1 fruit fly cellular context compared by ENCODE assay signal in the genomic region with DNA sequence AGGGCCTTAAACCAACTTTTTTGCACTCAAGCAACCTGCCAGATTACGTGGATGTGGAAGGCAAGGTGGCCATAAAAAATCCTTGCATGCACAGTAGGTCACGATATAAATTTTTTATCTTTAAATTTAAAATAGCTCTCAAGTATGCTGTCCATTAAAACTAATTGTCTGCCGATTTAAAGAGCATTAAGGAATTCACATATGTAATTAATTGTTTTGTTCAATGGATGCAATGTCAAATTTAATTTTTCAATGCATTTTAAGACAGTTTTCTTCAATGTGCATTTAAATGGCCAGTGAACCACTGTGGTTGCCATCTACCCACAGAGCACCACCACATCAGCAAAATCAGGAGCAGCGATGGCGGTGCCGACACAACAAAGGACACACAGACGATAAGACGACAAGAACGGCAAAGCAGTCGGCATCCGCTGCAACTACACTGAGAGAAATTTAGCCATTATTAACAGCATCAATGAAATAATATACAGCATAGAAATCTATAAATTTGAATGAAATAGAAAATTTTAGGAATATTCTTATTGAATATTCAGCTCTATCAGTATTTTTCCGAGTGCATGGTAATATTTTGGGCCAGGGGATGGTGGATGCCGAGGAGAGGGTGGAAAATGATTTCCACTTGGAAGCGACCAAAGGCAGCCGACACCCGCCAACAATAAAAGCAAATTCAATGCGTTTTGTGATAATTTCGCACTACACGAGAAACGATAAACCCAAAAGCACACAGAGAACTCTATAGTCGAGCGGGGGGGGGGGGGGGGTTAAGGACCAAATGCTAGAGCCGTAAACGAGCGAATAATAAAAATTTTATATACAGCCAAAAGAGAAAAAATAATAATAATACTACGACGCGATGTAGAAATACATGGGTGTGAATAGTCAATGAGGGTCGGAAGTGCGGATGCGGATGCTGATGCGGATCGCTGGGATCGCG.
A peak's percentile ranks its signal among the peaks of the same experiment; 100 is the strongest.
TF ChIP-seq lines count a peak whose summit lies in the region.

No protein-coding gene starts in this region.

TF ChIP-seq in whole organism, embryonic, 481 proteins besides CTCF, POLR2A, EP300 and RAD21 (continued from another document):
- TF ChIP-seq sens (GFP tag; lab: Kevin White, UChicago) (peak; percentile 90), E2f1 (GFP tag; IDR thresholded peaks at IDR 0.05; lab: Robert Waterston, UW) (peak; percentile 42; the same call in 1 of the 2 replicates), Nf-YB (GFP tag; optimal IDR thresholded peaks at IDR 0.05; lab: Kevin White, UChicago) (peak; percentile 25), CG7271 (tag; optimal IDR thresholded peaks at IDR 0.05; lab: Kevin White, UChicago) (no peak), B-H1 (GFP tag; IDR thresholded peaks at IDR 0.05; lab: Robert Waterston, UW) (no peak), CG31441 (GFP tag; IDR thresholded peaks at IDR 0.05; lab: Robert Waterston, UW) (peak; percentile 75), HHEX (GFP tag; optimal IDR thresholded peaks at IDR 0.05; lab: Kevin White, UChicago) (peak; percentile 35), cas (GFP tag; IDR thresholded peaks at IDR 0.05; lab: Robert Waterston, UW) (no peak), CG8290 (GFP tag; optimal IDR thresholded peaks at IDR 0.05; lab: Kevin White, UChicago) (peak; percentile 22), CG8290 (tag; optimal IDR thresholded peaks at IDR 0.05; lab: Kevin White, UChicago) (no peak), trem (tag; optimal IDR thresholded peaks at IDR 0.05; lab: Kevin White, UChicago) (peak; percentile 49), gsb-n (tag; optimal IDR thresholded peaks at IDR 0.05; lab: Kevin White, UChicago) (peak; percentile 55), zfh2 (GFP tag; optimal IDR thresholded peaks at IDR 0.05; lab: Kevin White, UChicago) (no peak), Oli (tag; optimal IDR thresholded peaks at IDR 0.05; lab: Kevin White, UChicago) (peak; percentile 47), lab (GFP tag; optimal IDR thresholded peaks at IDR 0.05; lab: Kevin White, UChicago) (peak; percentile 53), CG3726 (GFP tag; IDR thresholded peaks at IDR 0.05; lab: Robert Waterston, UW) (no peak), slp2 (GFP tag; optimal IDR thresholded peaks at IDR 0.05; lab: Kevin White, UChicago) (no peak), ap (GFP tag; IDR thresholded peaks at IDR 0.05; lab: Robert Waterston, UW) (no peak), ase (GFP tag; IDR thresholded peaks at IDR 0.05; lab: Robert Waterston, UW) (0 out of 3 replicates have a peak, but pooled peaks have one; percentile 34), HLH54F (GFP tag; optimal IDR thresholded peaks at IDR 0.05; lab: Kevin White, UChicago) (no peak), unpg (GFP tag; optimal IDR thresholded peaks at IDR 0.05; lab: Kevin White, UChicago) (peak; percentile 56), NfI (GFP tag; optimal IDR thresholded peaks at IDR 0.05; lab: Kevin White, UChicago) (no peak), CG31365 (tag; optimal IDR thresholded peaks at IDR 0.05; lab: Kevin White, UChicago) (no peak), bsh (GFP tag; optimal IDR thresholded peaks at IDR 0.05; lab: Kevin White, UChicago) (peak in 1 of 2 experiments; percentile 69), chif (GFP tag; optimal IDR thresholded peaks at IDR 0.05; lab: Kevin White, UChicago) (peak; percentile 14 to 61), yki (optimal IDR thresholded peaks at IDR 0.05; lab: Kevin White, UChicago) (no peak), pho (GFP tag; optimal IDR thresholded peaks at IDR 0.05; lab: Kevin White, UChicago) (no peak), Jarid2 (GFP tag; optimal IDR thresholded peaks at IDR 0.05; lab: Kevin White, UChicago) (no peak), onecut (GFP tag; IDR thresholded peaks at IDR 0.05; lab: Robert Waterston, UW) (peak; percentile 31; the same call in 1 of the 2 replicates), lov (optimal IDR thresholded peaks at IDR 0.05; lab: Kevin White, UChicago) (no peak), lov (GFP tag; IDR thresholded peaks at IDR 0.05; lab: Robert Waterston, UW) (peak; percentile 82; the same call in 2 of the 3 replicates), run (tag; optimal IDR thresholded peaks at IDR 0.05; lab: Kevin White, UChicago) (no peak), MBD-R2 (GFP tag; IDR thresholded peaks at IDR 0.05; lab: Robert Waterston, UW) (0 out of 2 replicates have a peak, but pooled peaks have one; percentile 11), exex (tag; optimal IDR thresholded peaks at IDR 0.05; lab: Kevin White, UChicago) (no peak), twi (tag; optimal IDR thresholded peaks at IDR 0.05; lab: Kevin White, UChicago) (peak; percentile 27), al (GFP tag; IDR thresholded peaks at IDR 0.05; lab: Robert Waterston, UW) (no peak), jigr1 (GFP tag; IDR thresholded peaks at IDR 0.05; lab: Robert Waterston, UW) (no peak), CG5953 (GFP tag; IDR thresholded peaks at IDR 0.05; lab: Robert Waterston, UW) (no peak), croc (GFP tag; conservative IDR thresholded peaks at IDR 0.05; lab: Robert Waterston, UW) (no peak; the same call in 1 of the 3 replicates), gcm2 (GFP tag; optimal IDR thresholded peaks at IDR 0.05; lab: Kevin White, UChicago) (no peak), CG1603 (tag; optimal IDR thresholded peaks at IDR 0.05; lab: Kevin White, UChicago) (peak; percentile 61), Blimp-1 (GFP tag; optimal IDR thresholded peaks at IDR 0.05; lab: Kevin White, UChicago) (peak; percentile 57), jing (GFP tag; optimal IDR thresholded peaks at IDR 0.05; lab: Kevin White, UChicago) (no peak)
